Worm (Caenorhabditis elegans) whole organism, dauer: ENCODE results near the gene F02E11.2.
"Not testable (repeated sequence)": the region's sequence is repeated elsewhere in the genome, so short reads cannot be mapped to it uniquely, and the experiment has no call there.

Experiments used
- unc-62 ChIP-seq: sonication (generic microtip); optimal IDR thresholded peaks from 2 replicates; lab custom pipeline; 2017; ENCODE audit warnings: missing biosample characterization, missing genetic modification reagents, missing genetic modification characterization

Gene F02E11.2

DNA sequence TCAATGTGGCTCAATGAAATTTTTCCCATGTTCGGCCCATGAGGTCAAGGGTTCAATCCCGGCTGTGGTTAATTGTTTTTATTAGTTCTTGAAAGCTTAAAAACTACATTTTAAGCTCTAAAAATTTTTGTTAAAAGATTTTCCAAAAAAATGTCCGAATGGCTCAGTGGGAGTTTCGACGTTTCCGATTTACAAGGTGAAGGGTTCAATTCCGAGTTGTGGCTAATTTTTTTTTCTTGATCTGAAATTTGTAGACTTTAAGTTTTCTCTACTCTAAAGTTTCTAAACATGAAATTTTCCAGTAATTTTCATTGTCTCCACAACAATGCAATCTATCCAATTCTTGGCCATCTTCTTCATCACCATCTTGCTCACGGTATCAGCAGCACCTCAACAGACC lies at the start of gene F02E11.2:
Gene F02E11.2 (plus strand): TSS at position 301 of the 400 bp plus-strand sequence.
- TF ChIP-seq unc-62 (GFP tag; lab: Kevin White, UChicago), result no peak

DNA sequence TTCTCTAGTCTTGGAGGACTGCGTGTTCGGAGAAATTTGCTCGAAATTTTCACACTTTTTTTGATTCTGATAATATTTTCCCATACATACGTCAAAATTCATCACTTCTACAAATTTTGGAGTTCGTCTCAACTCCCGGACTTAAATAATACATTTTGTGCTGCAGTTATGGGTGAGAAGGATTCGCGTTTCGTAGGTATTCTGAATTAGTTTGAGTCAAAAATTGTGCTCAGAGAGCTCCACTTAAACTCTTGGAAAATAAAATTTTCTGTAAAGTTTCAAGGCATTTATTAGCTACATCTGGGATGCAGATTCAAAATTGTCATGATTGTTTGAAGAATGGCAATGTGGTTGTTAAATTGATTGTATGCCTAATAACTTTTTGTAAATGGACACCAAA lies 48.7 kb upstream of the F02E11.2 start, which contains the start of gene ZC239.4:
Gene ZC239.4 (plus strand): TSS at position 301 of the 400 bp plus-strand sequence.
- no peak for TF ChIP-seq unc-62 (GFP tag; lab: Kevin White, UChicago)

DNA sequence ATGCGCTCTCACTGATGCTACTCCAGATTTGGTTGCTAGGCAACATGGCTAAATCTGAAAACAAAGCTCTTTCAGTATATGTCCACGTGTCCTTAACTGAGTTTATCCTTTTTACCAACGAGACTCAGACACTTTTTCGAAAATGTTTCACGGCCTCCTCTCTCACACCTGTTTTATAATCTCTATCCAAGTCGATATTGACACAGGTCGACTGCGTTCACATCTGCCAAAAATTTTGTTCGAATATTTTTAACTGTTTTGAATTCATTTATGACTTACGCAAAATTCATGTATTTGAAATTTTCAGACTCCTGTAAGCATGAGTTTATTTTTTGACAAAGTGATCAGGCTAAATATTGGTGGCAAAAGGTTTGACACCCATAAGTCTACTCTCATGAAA lies 46.8 kb upstream of the F02E11.2 start, which contains the start of gene ZC239.3:
Gene ZC239.3 (plus strand): TSS at position 301 of the 400 bp plus-strand sequence.
- not testable (repeated sequence) for TF ChIP-seq unc-62 (GFP tag; lab: Kevin White, UChicago)

DNA sequence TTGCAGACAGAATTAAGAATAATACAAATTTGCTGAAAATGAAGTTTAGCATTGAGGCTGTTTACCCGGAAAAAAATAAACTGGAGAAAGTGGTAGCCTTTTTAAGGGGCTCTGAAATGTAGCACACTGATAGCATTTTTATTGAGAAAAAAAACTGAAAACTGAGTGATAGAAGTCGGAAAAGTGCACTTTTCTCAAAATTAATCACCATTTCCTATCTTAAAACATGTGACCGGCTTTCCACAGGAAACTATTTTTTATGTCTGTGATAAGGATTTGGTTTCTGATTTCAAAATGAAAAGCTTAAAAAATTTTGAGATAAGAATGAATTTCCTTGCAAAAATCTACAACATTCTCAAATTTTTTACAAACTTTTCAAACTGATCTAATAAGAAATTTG lies 41.9 kb upstream of the F02E11.2 start, which contains the start of gene ZC239.22:
Gene ZC239.22 (minus strand): TSS at position 101 of the 400 bp plus-strand sequence.
- no peak for TF ChIP-seq unc-62 (GFP tag; lab: Kevin White, UChicago)

DNA sequence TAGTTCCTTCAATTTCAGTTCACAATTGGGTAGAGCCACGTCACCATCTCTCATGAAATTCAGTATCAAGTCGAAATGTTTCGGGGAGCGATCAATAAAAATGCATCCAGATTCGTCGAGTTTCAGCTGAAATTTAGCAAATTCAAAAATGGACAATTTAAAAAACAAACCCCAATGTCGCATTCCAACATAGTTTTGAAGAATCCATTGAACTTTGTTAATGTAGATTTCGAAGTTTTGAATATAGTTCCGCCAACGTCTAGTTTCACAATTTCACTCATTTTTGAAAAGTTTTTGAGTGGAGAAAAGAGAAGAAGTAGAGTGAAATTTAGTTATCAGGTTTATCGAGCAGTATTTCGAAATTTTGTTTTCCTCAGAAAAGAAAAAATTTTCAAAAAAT lies 40.9 kb upstream of the F02E11.2 start, which contains the start of gene ZC239.14:
Gene ZC239.14 (minus strand): TSS at position 305 of the 400 bp plus-strand sequence.
- TF ChIP-seq unc-62 (GFP tag; lab: Kevin White, UChicago), result no peak

DNA sequence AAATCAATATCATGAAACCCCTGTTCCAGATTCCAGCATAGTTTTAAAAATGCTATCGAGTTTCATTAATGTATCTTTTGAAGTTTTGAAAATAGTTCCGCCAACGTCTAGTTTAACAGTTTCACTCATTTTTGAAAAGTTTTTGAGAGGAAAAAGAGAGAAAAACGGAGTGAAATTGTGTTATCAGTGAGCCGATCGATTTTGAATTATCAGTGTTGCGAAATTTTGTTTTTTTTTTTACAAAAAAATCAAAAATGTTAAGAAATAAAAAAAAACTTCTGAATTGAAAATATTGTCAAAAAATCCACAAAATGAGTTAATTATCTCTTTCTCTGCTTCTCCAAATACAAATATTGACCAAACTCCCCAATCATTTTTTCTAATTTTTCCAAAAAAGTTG lies 39.9 kb upstream of the F02E11.2 start, which contains the start of gene ZC239.13:
Gene ZC239.13 (minus strand): TSS at position 154 of the 400 bp plus-strand sequence.
- no peak for TF ChIP-seq unc-62 (GFP tag; lab: Kevin White, UChicago)

DNA sequence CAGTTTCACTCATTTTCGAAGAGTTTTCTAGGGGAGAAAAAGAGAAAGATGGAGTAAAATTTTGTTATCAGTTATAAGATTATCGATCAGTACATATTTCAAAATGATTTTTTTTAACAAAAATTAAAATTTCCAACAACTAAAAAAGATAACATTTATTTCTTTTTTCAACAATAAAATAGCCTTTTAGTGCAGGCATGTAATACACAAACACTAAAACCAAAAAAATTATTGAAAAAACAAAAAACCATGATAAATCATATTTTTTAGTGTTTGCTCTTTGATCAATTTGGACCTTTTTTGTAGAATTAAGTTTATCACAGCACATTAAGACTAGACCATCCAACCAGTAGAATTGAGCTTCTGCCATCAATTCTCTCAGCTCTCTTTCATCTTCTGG lies 38.0 kb upstream of the F02E11.2 start, which contains the start of gene ZC239.15:
Gene ZC239.15 (minus strand): TSS at position 101 of the 400 bp plus-strand sequence.
- TF ChIP-seq unc-62 (GFP tag; lab: Kevin White, UChicago), result no peak

DNA sequence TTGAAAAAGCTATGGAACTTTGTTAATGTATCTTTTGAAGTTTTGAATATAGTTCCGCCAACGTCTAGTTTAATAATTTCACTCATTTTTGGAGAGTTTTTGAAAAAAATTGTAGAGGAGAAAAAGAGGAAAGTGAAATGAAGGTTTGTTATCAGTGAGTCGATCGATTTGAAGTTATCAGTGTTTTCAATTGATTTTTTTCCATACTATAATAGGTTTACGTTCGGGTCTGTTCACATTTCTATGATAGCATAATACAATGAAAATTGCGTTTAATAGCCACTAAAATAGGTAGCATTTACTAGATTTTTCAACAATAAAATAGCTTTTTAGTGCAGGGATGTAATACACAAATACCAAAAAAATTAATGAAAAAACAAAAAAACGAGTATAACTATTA lies 37.4 kb upstream of the F02E11.2 start, which contains the start of gene ZC239.16:
Gene ZC239.16 (minus strand): TSS at position 120 of the 400 bp plus-strand sequence.
- no peak for TF ChIP-seq unc-62 (GFP tag; lab: Kevin White, UChicago)

DNA sequence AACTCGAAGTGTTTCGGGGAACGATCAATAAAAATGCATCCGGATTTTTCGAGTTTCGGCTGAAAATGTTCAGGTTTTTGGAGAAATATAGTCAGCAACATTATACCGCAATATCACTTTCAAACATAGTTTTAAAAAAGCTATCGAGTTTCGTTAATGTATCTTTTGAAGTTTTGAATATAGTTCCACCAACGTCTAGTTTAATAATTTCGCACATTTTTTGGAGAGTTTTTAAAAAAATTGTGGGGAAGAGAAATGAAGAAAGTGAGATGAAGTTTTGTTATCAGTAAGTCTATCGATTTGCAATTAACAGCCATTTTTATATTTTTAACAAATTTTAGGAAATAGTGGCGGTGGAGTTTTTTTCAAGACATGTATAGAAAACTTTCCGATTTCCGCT lies 36.8 kb upstream of the F02E11.2 start, which contains the start of gene ZC239.17:
Gene ZC239.17 (minus strand): TSS at position 101 of the 400 bp plus-strand sequence.
- no peak for TF ChIP-seq unc-62 (GFP tag; lab: Kevin White, UChicago)

DNA sequence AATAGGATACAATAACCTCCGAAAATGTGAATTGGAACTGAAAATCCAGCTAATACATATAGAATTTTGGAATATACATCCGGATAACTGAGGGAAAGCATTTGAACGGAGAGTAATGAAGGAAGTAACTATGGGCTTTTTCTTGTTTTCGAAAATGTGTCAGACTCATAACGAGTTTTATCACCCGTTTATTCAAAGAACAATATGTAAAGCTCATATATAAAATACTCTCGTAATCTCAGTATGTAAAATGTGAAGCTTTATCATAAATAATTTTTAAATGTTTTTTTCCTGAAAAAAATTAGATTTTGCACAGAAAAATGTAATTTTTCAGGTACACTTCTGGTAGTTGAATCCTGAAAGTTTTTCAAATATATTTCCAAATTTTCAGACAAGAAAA lies 32.2 kb upstream of the F02E11.2 start, which contains the start of gene srh-297:
Gene srh-297 (minus strand): TSS at position 101 of the 400 bp plus-strand sequence.
- no peak for TF ChIP-seq unc-62 (GFP tag; lab: Kevin White, UChicago)

DNA sequence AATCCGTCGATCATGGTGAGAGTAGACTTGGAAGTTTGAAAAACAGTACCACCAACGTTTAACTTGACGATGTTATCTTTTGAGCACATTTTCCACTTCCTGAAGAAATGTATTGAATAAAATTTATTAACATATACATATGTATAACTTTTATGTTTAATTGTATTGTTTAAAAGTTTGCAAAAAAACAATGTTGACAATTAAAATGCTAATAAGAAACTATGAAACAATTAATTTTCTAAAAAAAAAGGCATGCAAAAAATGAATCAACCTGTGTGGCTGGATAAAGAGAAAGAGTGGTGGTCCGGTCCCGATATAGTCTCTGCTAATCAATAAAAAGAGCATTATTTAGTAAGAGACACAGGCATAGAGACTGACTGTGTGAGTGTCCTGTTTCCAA lies 27.9 kb upstream of the F02E11.2 start, which contains the start of gene C17F4.8:
Gene C17F4.8 (minus strand): TSS at position 101 of the 400 bp plus-strand sequence.
- no peak for TF ChIP-seq unc-62 (GFP tag; lab: Kevin White, UChicago)

DNA sequence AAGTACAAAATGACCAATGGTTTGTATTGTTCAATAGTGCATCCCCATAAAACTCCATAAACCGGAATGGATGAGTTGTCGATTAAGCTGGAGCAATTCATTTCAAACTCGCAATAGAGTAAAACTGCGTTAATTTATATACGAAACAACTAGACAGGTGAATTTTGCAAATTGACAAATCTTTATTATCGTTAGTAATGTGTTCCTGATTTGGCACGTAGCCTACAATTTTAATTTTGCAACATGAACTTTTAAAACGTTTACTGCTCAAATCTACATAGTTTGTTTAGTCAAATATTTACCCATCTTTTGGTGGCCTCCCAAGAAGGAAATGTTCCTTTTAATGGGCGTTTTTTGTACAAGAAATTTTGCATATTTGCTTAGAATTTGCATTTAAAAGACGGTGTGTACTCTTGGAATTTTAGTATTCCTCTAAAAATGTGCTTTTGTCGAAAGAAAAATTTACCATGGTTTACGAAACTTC lies 25.5 kb upstream of the F02E11.2 start, which contains the start of the genes srz-67 and C17F4.11:
Gene srz-67 (minus strand): TSS at position 101 of the 484 bp plus-strand sequence.
Gene C17F4.11 (plus strand): TSS at position 434 of the 484 bp plus-strand sequence.
- no peak for TF ChIP-seq unc-62 (GFP tag; lab: Kevin White, UChicago)

DNA sequence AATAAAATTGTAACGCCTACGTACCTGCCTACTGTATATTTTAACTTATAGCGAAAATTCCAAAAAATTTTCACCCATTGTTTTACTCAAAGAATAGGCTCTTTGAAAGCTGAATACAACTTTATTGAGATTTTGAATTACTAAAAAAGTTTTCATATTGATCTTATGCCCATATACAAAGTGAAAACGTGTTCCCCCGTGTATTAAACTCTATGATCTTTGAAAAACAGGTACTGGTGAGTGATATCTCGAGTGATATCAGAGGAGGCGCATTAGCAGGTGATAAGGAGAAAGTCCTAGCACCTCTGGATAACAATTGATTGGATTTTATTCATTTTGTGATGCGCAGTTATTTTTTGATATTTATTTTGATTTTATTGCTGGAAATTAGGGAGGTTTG lies 22.4 kb upstream of the F02E11.2 start, which contains the start of gene C17F4.3:
Gene C17F4.3 (plus strand): TSS at position 301 of the 400 bp plus-strand sequence.
- TF ChIP-seq unc-62 (GFP tag; lab: Kevin White, UChicago), result no peak

DNA sequence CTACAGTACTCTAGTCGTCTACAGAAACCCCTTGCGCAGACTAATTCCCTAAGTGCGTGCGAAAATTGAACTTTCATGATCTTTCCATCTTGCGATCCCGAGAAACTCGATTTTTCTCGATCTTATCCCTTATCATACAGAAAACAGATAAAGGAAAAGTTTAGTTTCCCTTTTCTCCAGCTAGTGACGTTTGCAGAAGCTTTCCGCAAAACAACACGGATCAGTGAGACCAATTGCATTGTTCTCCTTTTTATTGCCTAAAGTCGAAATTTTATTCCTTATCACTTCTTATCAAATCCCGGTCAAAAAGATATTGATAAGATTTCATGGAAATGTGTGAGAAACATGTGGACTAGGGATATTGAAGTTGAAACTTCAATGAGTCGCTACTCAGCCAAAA lies 20.8 kb upstream of the F02E11.2 start:
- no peak for TF ChIP-seq unc-62 (GFP tag; lab: Kevin White, UChicago)

DNA sequence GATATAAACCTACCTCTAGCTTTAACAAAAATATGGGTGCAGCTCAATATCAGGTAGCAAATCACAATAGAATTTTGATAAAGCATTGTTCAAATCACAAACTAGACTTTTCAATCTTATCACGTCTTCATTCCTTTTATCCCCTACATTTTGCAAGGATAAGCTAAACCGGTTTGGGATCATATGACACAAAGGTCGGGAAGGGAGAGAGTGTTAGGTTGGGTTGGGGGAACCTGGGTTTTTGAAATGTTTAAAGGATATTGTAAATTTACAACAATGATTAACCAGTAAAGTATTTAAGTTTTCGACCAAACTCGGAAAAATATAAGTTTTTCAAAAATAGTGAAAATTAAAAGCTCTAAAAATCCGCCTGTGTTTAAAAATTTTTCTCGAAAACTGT lies 18.5 kb upstream of the F02E11.2 start, which contains the start of gene C17F4.12:
Gene C17F4.12 (minus strand): TSS at position 101 of the 400 bp plus-strand sequence.
- no peak for TF ChIP-seq unc-62 (GFP tag; lab: Kevin White, UChicago)

DNA sequence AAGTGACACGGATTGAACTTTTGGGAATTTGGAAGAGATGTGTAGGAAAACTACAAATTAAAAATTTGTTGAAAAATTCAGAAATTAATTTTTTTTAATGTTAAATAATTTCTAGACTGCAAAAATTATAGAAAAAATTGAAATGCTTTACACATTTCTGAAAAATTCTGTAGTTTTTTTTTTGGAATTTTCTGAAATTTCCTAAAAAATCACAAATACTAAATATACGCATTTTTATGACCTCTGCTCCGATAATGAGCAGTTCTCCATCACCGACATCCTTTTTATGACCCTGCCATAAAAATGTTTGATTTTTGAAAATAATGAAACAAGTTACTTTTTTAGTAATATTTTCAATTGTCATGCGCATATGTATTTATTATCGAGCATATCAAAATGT lies 17.8 kb upstream of the F02E11.2 start:
- TF ChIP-seq unc-62 (GFP tag; lab: Kevin White, UChicago), result no peak
